Worm (Caenorhabditis elegans) whole organism, L2 larva: Measurements from ENCODE around the gene F37A4.4.

Source experiments
- ZK546.5 ChIP-seq: sonication (generic microtip); optimal IDR thresholded peaks from 2 replicates; lab custom pipeline; 2017; ENCODE audit warnings: missing biosample characterization, missing genetic modification characterization
- ama-1 ChIP-seq: fragments of 150-350 bp; optimal IDR thresholded peaks from 2 replicates; lab custom pipeline; 2018; ENCODE audit warnings: inconsistent platforms
- blmp-1 ChIP-seq: sonication (generic microtip); optimal IDR thresholded peaks from 2 replicates; lab custom pipeline; 2017; ENCODE audit warnings: missing genetic modification characterization, mild to moderate bottlenecking, missing compliant biosample characterization, antibody characterized with exemption, moderate library complexity; ENCODE audit not compliant: insufficient read depth
- elt-1 ChIP-seq: fragments of 150-350 bp; optimal IDR thresholded peaks from 2 replicates; lab custom pipeline; 2014; ENCODE audit warnings: missing biosample characterization, missing genetic modification characterization
- lin-11 ChIP-seq: fragments of 150-350 bp; sonication (generic microtip); optimal IDR thresholded peaks from 2 replicates; lab custom pipeline; 2014; ENCODE audit warnings: missing biosample characterization, missing genetic modification characterization, inconsistent platforms, mixed read lengths
- mdl-1 ChIP-seq, 2 experiments: fragments of 150-350 bp in 1 of 2; sonication (generic microtip) in 1 of 2; optimal IDR thresholded peaks; 2 replicates each; lab custom pipeline; 2017; ENCODE audit warnings: missing biosample characterization in 2 of 2, missing genetic modification characterization in 2 of 2
- nhr-12 ChIP-seq: fragments of 150-350 bp; optimal IDR thresholded peaks from 2 replicates; lab custom pipeline; 2014; ENCODE audit warnings: missing biosample characterization, missing genetic modification characterization
- nhr-21 ChIP-seq: fragments of 150-350 bp; optimal IDR thresholded peaks from 2 replicates; lab custom pipeline; 2014; ENCODE audit warnings: missing biosample characterization, missing genetic modification characterization
- nhr-237 ChIP-seq: fragments of 150-350 bp; optimal IDR thresholded peaks from 2 replicates; lab custom pipeline; 2014; ENCODE audit warnings: missing biosample characterization, missing genetic modification characterization
- skn-1 ChIP-seq: sonication (generic microtip); optimal IDR thresholded peaks from 2 replicates; lab custom pipeline; 2017; ENCODE audit warnings: missing biosample characterization, missing genetic modification characterization
- unc-62 ChIP-seq: fragments of 150-350 bp; optimal IDR thresholded peaks from 2 replicates; lab custom pipeline; 2014; ENCODE audit warnings: missing biosample characterization, missing genetic modification reagents, missing genetic modification characterization
- zag-1 ChIP-seq: fragments of 150-350 bp; optimal IDR thresholded peaks from 2 replicates; lab custom pipeline; 2014; ENCODE audit warnings: missing biosample characterization, missing genetic modification characterization
- ztf-4 ChIP-seq: fragments of 150-350 bp; optimal IDR thresholded peaks from 2 replicates; lab custom pipeline; 2014; ENCODE audit warnings: missing biosample characterization, missing genetic modification characterization

- TF ChIP-seq blmp-1 (tag; lab: Kevin White, UChicago) (no peak), unc-62 (GFP tag; lab: Kevin White, UChicago) (no peak), zag-1 (tag; lab: Kevin White, UChicago) (no peak), ztf-4 (tag; lab: Kevin White, UChicago) (no peak), lin-11 (tag; lab: Kevin White, UChicago) (no peak), nhr-12 (tag; lab: Kevin White, UChicago) (no peak), ama-1 (no peak), mdl-1 (tag; optimal IDR thresholded peaks at IDR 0.05; lab: Kevin White, UChicago) (no peak), ZK546.5 (tag; lab: Kevin White, UChicago) (no peak), nhr-237 (tag; lab: Kevin White, UChicago) (no peak), elt-1 (tag; lab: Kevin White, UChicago) (no peak), nhr-21 (tag; lab: Kevin White, UChicago) (no peak), skn-1 (tag; lab: Kevin White, UChicago) (no peak)
Measured at ce11 chrIII:6675460-6675859, 37.9 kb upstream of the F37A4.4 start, which contains the start of gene rbf-1.
